Worm (Caenorhabditis elegans) whole organism, mixed stage, embryonic: ENCODE results near the gene Y43F8B.19.

Experiments
- ceh-39 ChIP-seq: fragments of 150-350 bp; optimal IDR thresholded peaks from 2 replicates; lab custom pipeline; 2014; ENCODE audit warnings: missing biosample characterization, missing genetic modification characterization
- ces-1 ChIP-seq: fragments of 150-350 bp; optimal IDR thresholded peaks from 2 replicates; lab custom pipeline; 2014; ENCODE audit warnings: missing biosample characterization, missing genetic modification reagents, missing genetic modification characterization
- elt-1 ChIP-seq: sonication (generic microtip); optimal IDR thresholded peaks from 2 replicates; lab custom pipeline; 2017; ENCODE audit warnings: missing genetic modification characterization, mild to moderate bottlenecking, missing compliant biosample characterization, antibody characterized with exemption, moderate library complexity, borderline replicate concordance; ENCODE audit not compliant: insufficient read depth
- elt-3 ChIP-seq: fragments of 150-350 bp; optimal IDR thresholded peaks from 2 replicates; lab custom pipeline; 2014; ENCODE audit warnings: missing biosample characterization, missing genetic modification characterization
- nhr-12 ChIP-seq: fragments of 150-350 bp; optimal IDR thresholded peaks from 2 replicates; lab custom pipeline; 2014; ENCODE audit warnings: missing biosample characterization, missing genetic modification characterization
- nhr-76 ChIP-seq: sonication (generic microtip); optimal IDR thresholded peaks from 2 replicates; lab custom pipeline; 2017; ENCODE audit warnings: missing biosample characterization, missing genetic modification characterization
- snpc-4 ChIP-seq: fragments of 150-350 bp; optimal IDR thresholded peaks from 2 replicates; lab custom pipeline; 2014; ENCODE audit warnings: missing biosample characterization, missing genetic modification characterization
- unc-120 ChIP-seq: sonication (generic microtip); optimal IDR thresholded peaks from 2 replicates; lab custom pipeline; 2017; ENCODE audit warnings: missing genetic modification characterization, missing compliant biosample characterization; ENCODE audit not compliant: poor library complexity, severe bottlenecking
- unc-62 ChIP-seq: fragments of 150-350 bp; optimal IDR thresholded peaks from 2 replicates; lab custom pipeline; 2014; ENCODE audit warnings: missing biosample characterization, missing genetic modification reagents, missing genetic modification characterization
- ztf-11 ChIP-seq: fragments of 150-350 bp; optimal IDR thresholded peaks from 2 replicates; lab custom pipeline; 2014; ENCODE audit warnings: missing biosample characterization, missing genetic modification characterization

DNA sequence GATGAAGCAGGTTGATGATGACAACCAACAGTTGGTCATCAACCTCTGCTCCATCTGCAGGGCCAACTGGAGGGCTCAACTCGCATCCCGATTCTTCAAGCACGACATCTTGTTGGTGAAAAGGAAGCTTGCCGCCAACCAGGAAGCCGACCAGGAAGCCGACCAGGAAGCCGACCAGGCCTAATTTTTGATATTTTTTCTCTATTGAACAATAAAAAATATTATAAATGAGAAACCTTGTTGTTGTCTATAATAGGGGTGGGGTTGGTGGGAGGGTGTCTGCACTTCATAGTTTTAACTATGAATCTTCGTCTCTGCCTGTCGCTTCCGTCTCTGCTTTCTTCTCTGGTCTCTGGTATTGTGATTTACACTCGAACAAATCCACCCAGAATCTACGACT, 26.4 kb downstream of the Y43F8B.19 start, which contains the start of gene Y43F8B.18:
- TF ChIP-seq ces-1 (GFP tag; lab: Kevin White, UChicago) = no peak
- no peak for TF ChIP-seq elt-3 (tag; lab: Kevin White, UChicago)
- no peak for TF ChIP-seq snpc-4 (tag; lab: Kevin White, UChicago)
- no peak for TF ChIP-seq ceh-39 (tag; lab: Kevin White, UChicago)
- TF ChIP-seq nhr-12 = no peak
- TF ChIP-seq ztf-11 (tag; lab: Kevin White, UChicago) = no peak
- no peak for TF ChIP-seq elt-1 (tag; lab: Kevin White, UChicago)
- no peak for TF ChIP-seq unc-62 (GFP tag; lab: Kevin White, UChicago)
- no peak for TF ChIP-seq nhr-76 (tag; lab: Kevin White, UChicago)
- no peak for TF ChIP-seq unc-120 (tag; lab: Kevin White, UChicago)
